Worm (Caenorhabditis elegans): Measurements from ENCODE around the gene D2096.11.
A peak's percentile ranks its signal among the peaks of the same experiment; 100 is the strongest.

D2096.11 gene

ce11 chrIV:8369135-8369534, 24.9 kb downstream of the D2096.11 start, which contains the start of gene D2096.6:
Gene D2096.6, minus strand, starts transcription at chrIV:8369235.
- no peak for TF ChIP-seq ztf-11 (tag; optimal IDR thresholded peaks at IDR 0.05)
- no peak for TF ChIP-seq nhr-237 (tag; optimal IDR thresholded peaks at IDR 0.05)
- TF ChIP-seq F13H6.1 (tag; optimal IDR thresholded peaks at IDR 0.05): no peak
- TF ChIP-seq ceh-82 (tag; optimal IDR thresholded peaks at IDR 0.05): no peak
- TF ChIP-seq alr-1 (tag; optimal IDR thresholded peaks at IDR 0.05): no peak
- TF ChIP-seq ztf-4 (tag; optimal IDR thresholded peaks at IDR 0.05): no peak
- TF ChIP-seq egl-27 (tag; optimal IDR thresholded peaks at IDR 0.05): no peak
- no peak for TF ChIP-seq mab-5 (tag; optimal IDR thresholded peaks at IDR 0.05)
- no peak for TF ChIP-seq crh-2 (tag; optimal IDR thresholded peaks at IDR 0.05)
- TF ChIP-seq skn-1 (tag; optimal IDR thresholded peaks at IDR 0.05): no peak
- no peak for TF ChIP-seq nhr-25 (tag; optimal IDR thresholded peaks at IDR 0.05)
- no peak for TF ChIP-seq ztf-1 (GFP tag; conservative IDR thresholded peaks at IDR 0.05)
- no peak for TF ChIP-seq zag-1 (tag; optimal IDR thresholded peaks at IDR 0.05)
- no peak for TF ChIP-seq lin-11 (tag; optimal IDR thresholded peaks at IDR 0.05)
- no peak for TF ChIP-seq lsy-2 (tag; optimal IDR thresholded peaks at IDR 0.05)
- TF ChIP-seq blmp-1 (tag; optimal IDR thresholded peaks at IDR 0.05; ENCODE audit: insufficient read depth): no peak
- TF ChIP-seq lin-39 (tag; optimal IDR thresholded peaks at IDR 0.05): no peak
- no peak for TF ChIP-seq nhr-10 (tag; optimal IDR thresholded peaks at IDR 0.05)
- no peak for TF ChIP-seq fos-1 (tag; optimal IDR thresholded peaks at IDR 0.05)
- TF ChIP-seq nhr-6 (tag; optimal IDR thresholded peaks at IDR 0.05): no peak

- TF ChIP-seq unc-55 (GFP tag; optimal IDR thresholded peaks at IDR 0.05): no peak
- TF ChIP-seq dmd-4 (tag; optimal IDR thresholded peaks at IDR 0.05): no peak
- no peak for TF ChIP-seq nhr-21 (tag; optimal IDR thresholded peaks at IDR 0.05)
- TF ChIP-seq sma-9 (GFP tag; optimal IDR thresholded peaks at IDR 0.05): no peak
- TF ChIP-seq sma-9 (tag; optimal IDR thresholded peaks at IDR 0.05): no peak
- no peak for TF ChIP-seq elt-1 (tag; optimal IDR thresholded peaks at IDR 0.05)
- TF ChIP-seq egl-27 (tag; optimal IDR thresholded peaks at IDR 0.05): no peak
- TF ChIP-seq mbf-1 (tag; optimal IDR thresholded peaks at IDR 0.05): no peak
- no peak for TF ChIP-seq mdl-1 (tag; optimal IDR thresholded peaks at IDR 0.05)
- no peak for TF ChIP-seq ama-1 (optimal IDR thresholded peaks at IDR 0.05)
- no peak for TF ChIP-seq nhr-11 (tag; optimal IDR thresholded peaks at IDR 0.05)
- TF ChIP-seq lin-11 (tag; optimal IDR thresholded peaks at IDR 0.05): no peak
- TF ChIP-seq sem-4 (tag; optimal IDR thresholded peaks at IDR 0.05): no peak
- TF ChIP-seq F13H6.1 (tag; optimal IDR thresholded peaks at IDR 0.05): no peak
Observed at ce11 chrIV:8367887-8368286, 26.1 kb downstream of the D2096.11 start.

- TF ChIP-seq egl-27 (tag; optimal IDR thresholded peaks at IDR 0.05) (no peak), aly-2 (tag; optimal IDR thresholded peaks at IDR 0.05) (no peak), ceh-82 (tag; optimal IDR thresholded peaks at IDR 0.05) (no peak), skn-1 (tag; optimal IDR thresholded peaks at IDR 0.05) (no peak), crh-2 (tag; optimal IDR thresholded peaks at IDR 0.05) (peak; percentile 47), nhr-12 (tag; optimal IDR thresholded peaks at IDR 0.05) (no peak), fos-1 (tag; optimal IDR thresholded peaks at IDR 0.05) (peak; percentile 45), R02D3.7 (tag; optimal IDR thresholded peaks at IDR 0.05) (no peak), nhr-237 (tag; optimal IDR thresholded peaks at IDR 0.05) (no peak), F13H6.1 (tag; optimal IDR thresholded peaks at IDR 0.05) (no peak), unc-55 (GFP tag; optimal IDR thresholded peaks at IDR 0.05) (no peak), Y55F3AM.14 (GFP tag; optimal IDR thresholded peaks at IDR 0.05) (no peak), nhr-77 (tag; optimal IDR thresholded peaks at IDR 0.05) (no peak)
Observed at ce11 chrIV:8366295-8366694, 27.7 kb downstream of the D2096.11 start, which contains the start of gene aagr-1. Gene aagr-1, plus strand, starts transcription at chrIV:8366521.

- TF ChIP-seq ztf-1 (GFP tag; conservative IDR thresholded peaks at IDR 0.05) (no peak), unc-55 (GFP tag; optimal IDR thresholded peaks at IDR 0.05) (no peak), F13H6.1 (tag; optimal IDR thresholded peaks at IDR 0.05) (no peak), nhr-12 (tag; optimal IDR thresholded peaks at IDR 0.05) (no peak), fos-1 (tag; optimal IDR thresholded peaks at IDR 0.05) (no peak), nhr-23 (tag; optimal IDR thresholded peaks at IDR 0.05) (no peak), ceh-82 (tag; optimal IDR thresholded peaks at IDR 0.05) (no peak), nhr-10 (tag; optimal IDR thresholded peaks at IDR 0.05) (no peak), lsy-2 (tag; optimal IDR thresholded peaks at IDR 0.05) (no peak), ztf-4 (tag; optimal IDR thresholded peaks at IDR 0.05) (no peak), nhr-237 (tag; optimal IDR thresholded peaks at IDR 0.05) (no peak), R02D3.7 (tag; optimal IDR thresholded peaks at IDR 0.05) (no peak), nhr-129 (tag; optimal IDR thresholded peaks at IDR 0.05) (no peak), lin-39 (tag; optimal IDR thresholded peaks at IDR 0.05) (no peak), gmeb-1 (tag; optimal IDR thresholded peaks at IDR 0.05) (no peak), peb-1 (tag; optimal IDR thresholded peaks at IDR 0.05) (no peak), elt-3 (tag; optimal IDR thresholded peaks at IDR 0.05) (no peak), nhr-77 (tag; optimal IDR thresholded peaks at IDR 0.05) (no peak), sma-3 (GFP tag; optimal IDR thresholded peaks at IDR 0.05) (no peak), mab-5 (tag; optimal IDR thresholded peaks at IDR 0.05) (no peak)
Observed at ce11 chrIV:8363163-8363562, 30.8 kb downstream of the D2096.11 start, which contains the start of gene D2096.12. Gene D2096.12, plus strand, starts transcription at chrIV:8363463.

Measured in whole organism, L2 larva.